Fruit fly (Drosophila melanogaster): ENCODE measurements around the gene CG9269.

Gene CG9269

DNA sequence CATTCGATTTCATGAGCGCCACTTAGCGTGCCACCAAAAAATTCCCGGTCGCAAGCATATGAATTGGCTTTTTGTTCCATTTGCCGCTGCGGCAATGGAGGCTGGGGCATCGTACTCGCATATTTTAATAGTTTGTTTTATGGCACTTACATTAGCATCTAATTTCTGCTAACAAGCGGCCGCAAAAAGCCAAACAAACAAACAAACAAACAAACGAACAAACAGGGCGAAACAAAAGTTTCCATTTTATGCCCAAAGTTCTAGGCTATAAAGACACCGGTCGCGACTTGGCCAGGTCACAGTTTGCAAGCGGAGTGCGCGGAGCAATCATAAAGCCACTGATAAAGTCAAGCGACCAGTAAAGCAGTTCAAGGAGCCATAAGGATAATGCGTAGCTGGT is at the start of gene CG9269:
Gene CG9269 (plus strand): TSS at position 301 of the 400 bp plus-strand sequence.
- TF ChIP-seq tai (GFP tag; optimal IDR thresholded peaks at IDR 0.05) (no peak), h (GFP tag; optimal IDR thresholded peaks at IDR 0.05) (no peak), sage (GFP tag; optimal IDR thresholded peaks at IDR 0.05) (no peak), rgr (GFP tag; optimal IDR thresholded peaks at IDR 0.05) (no peak), dmrt93B (GFP tag; optimal IDR thresholded peaks at IDR 0.05) (no peak), CrebA (GFP tag; optimal IDR thresholded peaks at IDR 0.05; ENCODE audit: borderline replicate concordance) (no peak), Jra (GFP tag; optimal IDR thresholded peaks at IDR 0.05) (no peak), sv (GFP tag; optimal IDR thresholded peaks at IDR 0.05) (no peak), ey (GFP tag; optimal IDR thresholded peaks at IDR 0.05) (no peak), CG32264 (GFP tag; optimal IDR thresholded peaks at IDR 0.05) (no peak), Vsx2 (GFP tag; optimal IDR thresholded peaks at IDR 0.05; ENCODE audit: partially characterized antibody) (no peak), woc (GFP tag; optimal IDR thresholded peaks at IDR 0.05) (no peak), Hr78 (GFP tag; optimal IDR thresholded peaks at IDR 0.05) (no peak), lola (GFP tag; optimal IDR thresholded peaks at IDR 0.05) (no peak), GATAd (GFP tag; optimal IDR thresholded peaks at IDR 0.05) (no peak), br (GFP tag; optimal IDR thresholded peaks at IDR 0.05) (no peak), Sp1 (GFP tag; optimal IDR thresholded peaks at IDR 0.05) (no peak), HLH106 (tag; optimal IDR thresholded peaks at IDR 0.05) (no peak)

DNA sequence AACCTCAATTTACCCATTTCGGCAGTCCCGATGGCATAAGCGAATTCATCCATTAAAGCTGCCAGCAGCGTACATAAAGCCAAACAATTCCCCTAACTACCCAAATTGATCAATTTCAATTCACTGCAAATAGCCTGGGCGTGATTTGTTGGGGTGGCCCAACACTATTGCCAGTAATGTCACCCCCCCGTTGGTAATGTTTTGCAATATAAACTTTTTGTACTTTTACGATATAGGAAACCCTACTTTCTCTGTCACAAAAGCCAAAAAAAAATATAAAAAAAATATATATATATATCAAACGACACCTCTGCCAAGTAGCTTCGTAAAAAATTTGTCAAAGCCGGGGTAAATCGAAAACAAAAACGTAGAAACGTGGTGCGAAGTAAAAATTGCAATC is 28.0 kb upstream of the CG9269 start, which contains the start of gene CG14370:
Gene CG14370 (plus strand): TSS at position 301 of the 400 bp plus-strand sequence.
- TF ChIP-seq Vsx2 (GFP tag; optimal IDR thresholded peaks at IDR 0.05; ENCODE audit: partially characterized antibody) (no peak), psq (GFP tag; optimal IDR thresholded peaks at IDR 0.05) (no peak), Abd-B (GFP tag; optimal IDR thresholded peaks at IDR 0.05) (no peak), foxo (GFP tag; optimal IDR thresholded peaks at IDR 0.05) (no peak), dl (GFP tag; optimal IDR thresholded peaks at IDR 0.05; ENCODE audit: insufficient read depth in 1 of 2, partially characterized antibody in 2 of 2) (no peak), lola (GFP tag; optimal IDR thresholded peaks at IDR 0.05) (no peak), rgr (GFP tag; optimal IDR thresholded peaks at IDR 0.05) (no peak), N (GFP tag; optimal IDR thresholded peaks at IDR 0.05) (no peak), br (GFP tag; optimal IDR thresholded peaks at IDR 0.05) (no peak), Hr83 (GFP tag; optimal IDR thresholded peaks at IDR 0.05; ENCODE audit: poor library complexity, severe bottlenecking) (no peak), CrebA (GFP tag; optimal IDR thresholded peaks at IDR 0.05; ENCODE audit: borderline replicate concordance) (no peak), jim (GFP tag; optimal IDR thresholded peaks at IDR 0.05) (no peak), OdsH (GFP tag; optimal IDR thresholded peaks at IDR 0.05) (no peak), Hnf4 (GFP tag; optimal IDR thresholded peaks at IDR 0.05) (no peak)

DNA sequence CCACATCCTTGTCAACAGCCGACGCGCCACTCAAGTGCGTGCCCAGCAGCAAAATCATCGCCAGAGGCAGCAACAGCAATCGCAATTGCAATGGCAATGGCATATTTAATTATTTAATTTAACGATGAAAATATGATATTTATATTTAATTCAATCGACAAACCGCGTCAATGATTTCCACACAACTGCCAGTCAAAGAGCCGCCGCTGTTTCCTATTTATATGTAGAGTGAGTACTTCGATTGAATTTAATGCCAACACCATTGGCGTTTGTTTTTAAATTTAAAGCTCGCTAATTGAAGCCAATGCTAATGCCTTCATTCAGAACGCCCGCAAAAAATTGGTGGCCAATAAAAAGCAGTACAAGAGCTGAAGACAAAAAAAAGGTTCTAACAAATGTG is 23.2 kb upstream of the CG9269 start, which contains the start of gene CG14369:
Gene CG14369 (minus strand): TSS at position 101 of the 400 bp plus-strand sequence.
- no peak for TF ChIP-seq GATAd (GFP tag; optimal IDR thresholded peaks at IDR 0.05)
- TF ChIP-seq sage (GFP tag; optimal IDR thresholded peaks at IDR 0.05) = no peak

DNA sequence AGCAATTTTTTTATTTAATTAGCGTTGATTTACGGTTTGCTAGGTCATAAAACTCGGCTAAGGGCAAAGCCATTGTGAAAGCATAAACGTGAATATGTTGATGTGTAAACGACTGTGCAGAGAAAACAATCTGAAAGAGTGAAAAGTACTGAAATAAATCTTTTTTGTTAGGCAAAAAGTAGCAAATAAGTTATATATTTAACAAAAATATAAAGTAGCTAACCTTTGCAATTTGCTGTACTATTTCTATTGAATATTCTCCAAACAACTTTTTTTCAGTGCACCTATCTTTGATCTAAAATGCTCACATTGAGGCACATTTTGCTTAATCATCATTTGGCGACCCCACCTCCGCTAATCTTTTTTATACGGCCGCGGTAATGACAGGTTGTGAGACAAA is 19.3 kb upstream of the CG9269 start:
- TF ChIP-seq psq (GFP tag; optimal IDR thresholded peaks at IDR 0.05) (no peak), CG9705 (GFP tag; optimal IDR thresholded peaks at IDR 0.05) (no peak), sage (GFP tag; optimal IDR thresholded peaks at IDR 0.05) (no peak), GATAd (GFP tag; optimal IDR thresholded peaks at IDR 0.05) (no peak), OdsH (GFP tag; optimal IDR thresholded peaks at IDR 0.05) (no peak), dmrt93B (GFP tag; optimal IDR thresholded peaks at IDR 0.05) (no peak), Rel (GFP tag; optimal IDR thresholded peaks at IDR 0.05) (no peak), Rel (tag; optimal IDR thresholded peaks at IDR 0.05) (no peak), Hr83 (GFP tag; optimal IDR thresholded peaks at IDR 0.05; ENCODE audit: poor library complexity, severe bottlenecking) (no peak), rgr (GFP tag; optimal IDR thresholded peaks at IDR 0.05) (no peak), Hr78 (GFP tag; optimal IDR thresholded peaks at IDR 0.05) (no peak), Abd-B (GFP tag; optimal IDR thresholded peaks at IDR 0.05) (no peak), Dfd (GFP tag; optimal IDR thresholded peaks at IDR 0.05) (no peak), Dif (GFP tag; optimal IDR thresholded peaks at IDR 0.05; ENCODE audit: partially characterized antibody) (no peak), h (GFP tag; optimal IDR thresholded peaks at IDR 0.05) (no peak)

DNA sequence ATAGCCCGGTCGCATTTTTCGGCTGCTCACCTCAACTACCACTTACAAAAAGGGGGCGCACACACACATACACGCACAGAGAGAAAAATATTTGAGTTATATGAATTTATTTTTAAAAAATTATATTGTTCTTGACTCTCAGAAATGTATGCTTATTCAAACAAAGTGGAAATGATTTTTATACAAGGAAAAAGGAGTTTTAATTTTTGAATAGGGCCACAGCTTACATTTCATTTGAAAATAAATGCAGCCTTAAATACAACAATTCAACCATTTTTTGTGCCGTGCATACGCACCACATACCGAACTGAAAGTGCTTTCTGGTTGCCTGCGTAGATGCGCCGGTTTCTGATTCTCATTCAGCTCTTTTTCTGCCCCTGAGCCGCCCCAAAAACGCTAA is 15.2 kb upstream of the CG9269 start:
- TF ChIP-seq fru (GFP tag; optimal IDR thresholded peaks at IDR 0.05) (no peak), Hnf4 (GFP tag; optimal IDR thresholded peaks at IDR 0.05) (no peak), CrebA (GFP tag; optimal IDR thresholded peaks at IDR 0.05; ENCODE audit: borderline replicate concordance) (no peak)
